Worm (Caenorhabditis elegans) whole organism, late embryonic: ENCODE measurements around the gene C28G1.2.

ENCODE experiments used
- ama-1 ChIP-seq: fragments of 150-350 bp; optimal IDR thresholded peaks from 2 replicates; lab custom pipeline; 2014
- ceh-19 ChIP-seq: fragments of 200-800 bp; sonication (Bioruptor generic); optimal IDR thresholded peaks from 2 replicates; lab custom pipeline; 2018; ENCODE audit warnings: mild to moderate bottlenecking, missing genetic modification characterization, missing compliant biosample characterization
- elt-2 ChIP-seq: sonication (generic microtip); optimal IDR thresholded peaks from 2 replicates; lab custom pipeline; 2016; ENCODE audit warnings: missing genetic modification reagents, missing genetic modification characterization, missing compliant biosample characterization
- ets-4 ChIP-seq: sonication (generic microtip); optimal IDR thresholded peaks from 2 replicates; lab custom pipeline; 2016; ENCODE audit warnings: missing genetic modification characterization, missing compliant biosample characterization
- lin-11 ChIP-seq: fragments of 200-800 bp; sonication (Bioruptor generic); optimal IDR thresholded peaks from 2 replicates; lab custom pipeline; 2018; ENCODE audit warnings: mild to moderate bottlenecking, missing genetic modification characterization, missing compliant biosample characterization
- madf-2 ChIP-seq: sonication (generic microtip); optimal IDR thresholded peaks from 2 replicates; lab custom pipeline; 2017; ENCODE audit warnings: missing genetic modification characterization, missing compliant biosample characterization
- pha-4 ChIP-seq: fragments of 150-350 bp; optimal IDR thresholded peaks from 2 replicates; lab custom pipeline; 2018; ENCODE audit warnings: missing biosample characterization, missing genetic modification reagents, missing genetic modification characterization
- ttx-3 ChIP-seq: sonication (generic microtip); optimal IDR thresholded peaks from 2 replicates; lab custom pipeline; 2016; ENCODE audit warnings: missing genetic modification reagents, missing genetic modification characterization, missing compliant biosample characterization
- unc-86 ChIP-seq: sonication (generic microtip); optimal IDR thresholded peaks from 2 replicates; lab custom pipeline; 2016; ENCODE audit warnings: missing genetic modification characterization, missing compliant biosample characterization

- no peak for TF ChIP-seq ama-1
- no peak for TF ChIP-seq ets-4
- TF ChIP-seq ttx-3 (tag; lab: Kevin White, UChicago): no peak
- no peak for TF ChIP-seq unc-86 (tag; lab: Kevin White, UChicago)
- no peak for TF ChIP-seq lin-11 (tag; lab: Kevin White, UChicago)
- no peak for TF ChIP-seq ceh-19 (GFP tag; lab: Kevin White, UChicago)
- TF ChIP-seq pha-4: no peak
- TF ChIP-seq madf-2: no peak
- TF ChIP-seq elt-2: no peak
Measured at ce11 chrX:8860958-8861357, 25.1 kb downstream of the C28G1.2 start, which contains the start of gene C06E2.9.
